Worm (Caenorhabditis elegans) whole organism, late embryonic: ENCODE data around the gene Y43F8A.1.

Experiments
- C08G9.2 ChIP-seq: sonication (generic microtip); optimal IDR thresholded peaks from 2 replicates; lab custom pipeline; 2016; ENCODE audit warnings: mild to moderate bottlenecking, missing genetic modification characterization, moderate library complexity, missing compliant biosample characterization
- F13H6.1 ChIP-seq: sonication (generic microtip); optimal IDR thresholded peaks from 2 replicates; lab custom pipeline; 2016; ENCODE audit warnings: missing genetic modification characterization, missing compliant biosample characterization
- K02D7.2 ChIP-seq: sonication (generic microtip); optimal IDR thresholded peaks from 2 replicates; lab custom pipeline; 2017; ENCODE audit warnings: mild to moderate bottlenecking, missing genetic modification characterization, missing compliant biosample characterization
- Y22D7AL.16 ChIP-seq: sonication (generic microtip); optimal IDR thresholded peaks from 2 replicates; lab custom pipeline; 2016; ENCODE audit warnings: missing genetic modification characterization, missing compliant biosample characterization
- ama-1 ChIP-seq: fragments of 150-350 bp; optimal IDR thresholded peaks from 2 replicates; lab custom pipeline; 2014
- ceh-14 ChIP-seq: sonication (generic microtip); optimal IDR thresholded peaks from 2 replicates; lab custom pipeline; 2016; ENCODE audit warnings: missing genotype, missing genetic modification characterization, missing compliant biosample characterization
- ceh-18 ChIP-seq: sonication (generic microtip); optimal IDR thresholded peaks from 2 replicates; lab custom pipeline; 2016; ENCODE audit warnings: missing genetic modification characterization, missing compliant biosample characterization
- ceh-19 ChIP-seq: fragments of 200-800 bp; sonication (Bioruptor generic); optimal IDR thresholded peaks from 2 replicates; lab custom pipeline; 2018; ENCODE audit warnings: mild to moderate bottlenecking, missing genetic modification characterization, missing compliant biosample characterization
- ceh-2 ChIP-seq: sonication (generic microtip); optimal IDR thresholded peaks from 2 replicates; lab custom pipeline; 2016; ENCODE audit warnings: missing genotype, missing genetic modification characterization, missing compliant biosample characterization
- ceh-22 ChIP-seq: sonication (generic microtip); optimal IDR thresholded peaks from 2 replicates; lab custom pipeline; 2017; ENCODE audit warnings: missing biosample characterization, missing genetic modification characterization
- ceh-30 ChIP-seq: fragments of 150-350 bp; optimal IDR thresholded peaks from 2 replicates; lab custom pipeline; 2014; ENCODE audit warnings: missing biosample characterization, missing genetic modification characterization
- ceh-31 ChIP-seq: sonication (generic microtip); optimal IDR thresholded peaks from 2 replicates; lab custom pipeline; 2016; ENCODE audit warnings: missing genetic modification characterization, missing compliant biosample characterization
- ceh-45 ChIP-seq: fragments of 200-800 bp; sonication (Bioruptor generic); IDR thresholded peaks from 2 replicates; pipeline ENCODE4 v1.3.6; 2022; ENCODE audit warnings: missing genetic modification reagents, missing genetic modification characterization, missing compliant biosample characterization
- ceh-6 ChIP-seq: fragments of 200-800 bp; sonication (Bioruptor generic); optimal IDR thresholded peaks from 2 replicates; lab custom pipeline; 2018; ENCODE audit warnings: mild to moderate bottlenecking, missing genetic modification characterization, missing compliant biosample characterization
- che-1 ChIP-seq: sonication (generic microtip); optimal IDR thresholded peaks from 2 replicates; lab custom pipeline; 2016; ENCODE audit warnings: mild to moderate bottlenecking, missing genetic modification characterization, missing compliant biosample characterization
- elt-2 ChIP-seq: sonication (generic microtip); optimal IDR thresholded peaks from 2 replicates; lab custom pipeline; 2016; ENCODE audit warnings: missing genetic modification reagents, missing genetic modification characterization, missing compliant biosample characterization
- ets-4 ChIP-seq: sonication (generic microtip); optimal IDR thresholded peaks from 2 replicates; lab custom pipeline; 2016; ENCODE audit warnings: missing genetic modification characterization, missing compliant biosample characterization
- fax-1 ChIP-seq: sonication (generic microtip); optimal IDR thresholded peaks from 2 replicates; lab custom pipeline; 2016; ENCODE audit warnings: missing genotype, missing genetic modification characterization, missing compliant biosample characterization
- hlh-13 ChIP-seq: fragments of 200-800 bp; sonication (Bioruptor generic); optimal IDR thresholded peaks from 2 replicates; lab custom pipeline; 2018; ENCODE audit warnings: mild to moderate bottlenecking, missing genetic modification characterization, missing compliant biosample characterization
- hlh-30 ChIP-seq: sonication (generic microtip); optimal IDR thresholded peaks from 2 replicates; lab custom pipeline; 2017; ENCODE audit warnings: antibody characterized with exemption, missing genetic modification characterization, missing compliant biosample characterization; ENCODE audit not compliant: insufficient read depth
- hlh-6 ChIP-seq: sonication (generic microtip); optimal IDR thresholded peaks from 2 replicates; lab custom pipeline; 2016; ENCODE audit warnings: missing genotype, missing genetic modification characterization, missing compliant biosample characterization
- hlh-8 ChIP-seq: sonication (generic microtip); optimal IDR thresholded peaks from 2 replicates; lab custom pipeline; 2016; ENCODE audit warnings: missing genotype, missing genetic modification characterization, missing compliant biosample characterization
- lim-6 ChIP-seq: sonication (generic microtip); optimal IDR thresholded peaks from 2 replicates; lab custom pipeline; 2016; ENCODE audit warnings: missing genetic modification characterization, missing compliant biosample characterization
- madf-2 ChIP-seq: sonication (generic microtip); optimal IDR thresholded peaks from 2 replicates; lab custom pipeline; 2017; ENCODE audit warnings: missing genetic modification characterization, missing compliant biosample characterization
- nfya-1 ChIP-seq: sonication (generic microtip); optimal IDR thresholded peaks from 2 replicates; lab custom pipeline; 2017; ENCODE audit warnings: missing genetic modification characterization, mild to moderate bottlenecking, missing compliant biosample characterization, antibody characterized with exemption, moderate library complexity
- nhr-11 ChIP-seq: fragments of 150-350 bp; optimal IDR thresholded peaks from 2 replicates; lab custom pipeline; 2014; ENCODE audit warnings: missing biosample characterization, missing genetic modification characterization
- odd-2 ChIP-seq: sonication (generic microtip); optimal IDR thresholded peaks from 2 replicates; lab custom pipeline; 2017; ENCODE audit warnings: antibody characterized with exemption, mild to moderate bottlenecking, missing genetic modification characterization, missing compliant biosample characterization
- pag-3 ChIP-seq: sonication (generic microtip); optimal IDR thresholded peaks from 2 replicates; lab custom pipeline; 2016; ENCODE audit warnings: missing compliant biosample characterization, missing genetic modification characterization, borderline replicate concordance
- pat-9 ChIP-seq: fragments of 200-800 bp; sonication (Bioruptor generic); optimal IDR thresholded peaks from 2 replicates; lab custom pipeline; 2018; ENCODE audit warnings: mild to moderate bottlenecking, missing genetic modification characterization, moderate library complexity, missing compliant biosample characterization
- pax-1 ChIP-seq: fragments of 150-350 bp; optimal IDR thresholded peaks from 2 replicates; lab custom pipeline; 2014; ENCODE audit warnings: missing biosample characterization, missing genetic modification characterization
- pha-4 ChIP-seq: fragments of 150-350 bp; optimal IDR thresholded peaks from 2 replicates; lab custom pipeline; 2018; ENCODE audit warnings: missing biosample characterization, missing genetic modification reagents, missing genetic modification characterization
- pros-1 ChIP-seq: fragments of 150-350 bp; optimal IDR thresholded peaks from 2 replicates; lab custom pipeline; 2014; ENCODE audit warnings: missing biosample characterization, missing genetic modification reagents, missing genetic modification characterization
- syd-9 ChIP-seq: sonication (generic microtip); optimal IDR thresholded peaks from 2 replicates; lab custom pipeline; 2016; ENCODE audit warnings: mild to moderate bottlenecking, missing genetic modification characterization, moderate library complexity, missing compliant biosample characterization
- unc-3 ChIP-seq, 2 experiments: fragments of 200-800 bp in 1 of 2; sonication (Bioruptor generic) in 1 of 2; sonication (generic microtip) in 1 of 2; conservative IDR thresholded peaks in 1 of 2; optimal IDR thresholded peaks in 1 of 2; 2 replicates each; pipeline versions ENCODE4 v1.3.6 to Lab custom; 2016 to 2022; ENCODE audit warnings: missing compliant biosample characterization in 2 of 2, missing genetic modification characterization in 2 of 2, missing genetic modification reagents in 1 of 2
- unc-42 ChIP-seq: sonication (generic microtip); optimal IDR thresholded peaks from 2 replicates; lab custom pipeline; 2016; ENCODE audit warnings: missing genotype, missing genetic modification characterization, missing compliant biosample characterization
- unc-55 ChIP-seq: sonication (generic microtip); optimal IDR thresholded peaks from 2 replicates; lab custom pipeline; 2017; ENCODE audit warnings: missing biosample characterization, missing genetic modification reagents, missing genetic modification characterization
- unc-86 ChIP-seq: sonication (generic microtip); optimal IDR thresholded peaks from 2 replicates; lab custom pipeline; 2016; ENCODE audit warnings: missing genetic modification characterization, missing compliant biosample characterization
- ztf-16 ChIP-seq: sonication (generic microtip); optimal IDR thresholded peaks from 2 replicates; lab custom pipeline; 2017; ENCODE audit warnings: missing genetic modification characterization, missing compliant biosample characterization

Gene Y43F8A.1

ce11 chrV:19354506-19354905, 15.8 kb upstream of the Y43F8A.1 start:
- TF ChIP-seq hlh-13 (GFP tag; lab: Kevin White, UChicago): no peak
- TF ChIP-seq ztf-16 (tag; lab: Kevin White, UChicago): no peak
- TF ChIP-seq unc-55: no peak
- peak; percentile 54 for TF ChIP-seq unc-42 (tag; lab: Kevin White, UChicago)
- peak; percentile 56 for TF ChIP-seq elt-2 (tag; lab: Kevin White, UChicago)
- no peak for TF ChIP-seq ceh-19 (GFP tag; lab: Kevin White, UChicago)

DNA sequence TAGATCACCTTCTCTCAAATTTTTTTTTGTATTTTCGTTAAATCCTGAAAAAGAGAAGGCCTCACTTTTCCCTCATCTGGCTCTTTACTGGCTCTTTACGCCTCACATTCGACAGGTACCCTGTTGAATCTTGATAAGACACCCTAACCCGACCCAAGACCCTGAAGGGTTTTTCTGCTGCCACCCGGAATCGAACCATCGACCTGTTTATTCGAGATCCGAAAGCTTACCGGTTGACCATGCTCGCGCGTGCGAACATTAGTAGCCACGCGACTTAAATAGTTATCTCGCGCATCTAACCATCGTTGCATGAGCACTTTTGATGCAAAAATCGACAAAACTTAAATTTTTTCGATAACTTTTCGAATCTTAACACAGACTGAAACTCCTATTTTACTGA, 15.1 kb upstream of the Y43F8A.1 start:
- no peak for TF ChIP-seq ets-4 (tag; lab: Kevin White, UChicago)
- TF ChIP-seq, all 69 proteins: peak for 0

ce11 chrV:19356717-19357116, 13.6 kb upstream of the Y43F8A.1 start:
- TF ChIP-seq lim-6 (tag; lab: Kevin White, UChicago) (no peak), ceh-6 (no peak), pha-4 (no peak), ets-4 (tag; lab: Kevin White, UChicago) (no peak), fax-1 (tag; lab: Kevin White, UChicago) (no peak), ceh-18 (tag; lab: Kevin White, UChicago) (no peak), pros-1 (no peak), pax-1 (tag; lab: Kevin White, UChicago) (no peak), hlh-6 (tag; lab: Kevin White, UChicago) (no peak), unc-3 (GFP tag; conservative IDR thresholded peaks at IDR 0.05; lab: Robert Waterston, UW) (no peak), unc-3 (tag; optimal IDR thresholded peaks at IDR 0.05; lab: Kevin White, UChicago) (no peak), pag-3 (tag; lab: Kevin White, UChicago) (no peak), ceh-14 (peak; percentile 28), ama-1 (lab: Kevin White, UChicago) (no peak), C08G9.2 (tag; lab: Kevin White, UChicago) (no peak), unc-42 (tag; lab: Kevin White, UChicago) (peak; percentile 56), che-1 (tag; lab: Kevin White, UChicago) (no peak), pat-9 (tag; lab: Kevin White, UChicago) (no peak)
- TF ChIP-seq, all 69 proteins: peak for 2

DNA sequence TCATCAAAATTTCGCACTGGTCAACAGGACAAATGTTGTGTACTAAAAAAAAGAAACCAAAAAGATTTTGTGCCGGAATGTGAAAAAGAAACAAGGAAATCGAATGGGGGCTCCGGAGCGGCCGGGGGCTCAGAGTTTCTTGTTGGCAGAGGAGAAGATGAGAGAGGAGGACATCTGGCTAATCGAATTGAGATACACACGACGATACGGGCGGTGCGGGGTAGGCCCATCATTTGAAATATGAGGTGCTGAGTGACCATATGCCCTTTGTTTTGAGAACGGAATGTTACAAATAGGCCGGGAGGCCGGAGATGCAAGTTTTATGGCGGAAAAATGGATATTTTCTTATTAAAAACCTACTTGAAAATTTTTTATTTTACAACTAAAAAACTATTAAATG, 12.2 kb upstream of the Y43F8A.1 start:
- TF ChIP-seq ceh-45 (GFP tag; lab: Robert Waterston, UW) (no peak), ceh-31 (peak; percentile 16), Y22D7AL.16 (tag; lab: Kevin White, UChicago) (no peak), pat-9 (tag; lab: Kevin White, UChicago) (no peak), unc-42 (tag; lab: Kevin White, UChicago) (peak; percentile 87), ceh-30 (tag; lab: Kevin White, UChicago) (no peak), nfya-1 (tag; lab: Kevin White, UChicago) (no peak), pag-3 (tag; lab: Kevin White, UChicago) (peak; percentile 44), ceh-2 (tag; lab: Kevin White, UChicago) (no peak), ztf-16 (tag; lab: Kevin White, UChicago) (no peak), odd-2 (tag; lab: Kevin White, UChicago) (no peak), F13H6.1 (tag; lab: Kevin White, UChicago) (no peak)

- TF ChIP-seq syd-9: no peak
- no peak for TF ChIP-seq hlh-30
- TF ChIP-seq ceh-22 (tag; lab: Kevin White, UChicago): no peak
- TF ChIP-seq F13H6.1 (tag; lab: Kevin White, UChicago): no peak
- no peak for TF ChIP-seq ceh-6
- TF ChIP-seq pax-1 (tag; lab: Kevin White, UChicago): no peak
- TF ChIP-seq unc-86 (tag; lab: Kevin White, UChicago): no peak
- TF ChIP-seq ceh-18 (tag; lab: Kevin White, UChicago): no peak
- TF ChIP-seq pat-9 (tag; lab: Kevin White, UChicago): no peak
- TF ChIP-seq madf-2 (tag; lab: Kevin White, UChicago): no peak
- no peak for TF ChIP-seq hlh-8 (tag; lab: Kevin White, UChicago)
- no peak for TF ChIP-seq ceh-2 (tag; lab: Kevin White, UChicago)
- no peak for TF ChIP-seq hlh-6 (tag; lab: Kevin White, UChicago)
- TF ChIP-seq K02D7.2 (tag; lab: Kevin White, UChicago): no peak
- no peak for TF ChIP-seq ets-4 (tag; lab: Kevin White, UChicago)
- TF ChIP-seq nhr-11 (tag; lab: Kevin White, UChicago): no peak
- TF ChIP-seq, all 69 proteins: peak for 0
These were observed 7.7 kb upstream of the Y43F8A.1 start, which contains the start of gene C14B4.2 for ce11 chrV:19362568-19362967. Gene C14B4.2, minus strand, starts transcription at chrV:19362668.
